Worm (Caenorhabditis elegans) whole organism, L2 larva: ENCODE results near the gene cra-1.

Experiments
- R02D3.7 ChIP-seq: fragments of 150-350 bp; optimal IDR thresholded peaks from 2 replicates; lab custom pipeline; 2014; ENCODE audit warnings: missing biosample characterization, missing genetic modification characterization
- nhr-6 ChIP-seq: fragments of 150-350 bp; optimal IDR thresholded peaks from 2 replicates; lab custom pipeline; 2014; ENCODE audit warnings: missing biosample characterization, missing genetic modification characterization
- unc-62 ChIP-seq: fragments of 150-350 bp; optimal IDR thresholded peaks from 2 replicates; lab custom pipeline; 2014; ENCODE audit warnings: missing biosample characterization, missing genetic modification reagents, missing genetic modification characterization

DNA sequence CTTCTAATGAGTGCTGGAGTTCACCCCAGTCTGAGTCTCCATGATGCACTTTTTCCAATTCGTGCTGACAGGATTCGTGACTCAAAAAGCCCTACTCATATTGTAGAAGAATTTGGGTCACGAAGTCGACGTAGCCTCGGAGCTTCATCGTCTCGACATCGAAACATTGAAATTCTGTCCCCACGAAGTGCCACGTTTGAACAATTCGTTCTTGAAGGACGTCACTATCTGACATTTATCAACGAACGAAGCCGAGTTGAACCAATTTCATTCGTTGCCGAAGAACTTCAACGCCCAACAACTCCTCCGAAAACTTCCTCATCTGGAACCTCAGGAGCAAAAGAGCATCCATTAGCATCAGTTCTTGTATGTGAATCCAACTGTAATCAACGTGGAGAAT is 30.2 kb downstream of the cra-1 start:
- TF ChIP-seq nhr-6 (tag; lab: Kevin White, UChicago) (no peak), R02D3.7 (tag; lab: Kevin White, UChicago) (no peak), unc-62 (GFP tag; lab: Kevin White, UChicago) (no peak)
